Fruit fly (Drosophila melanogaster) whole organism, prepupa: ENCODE measurements around the gene CG34268.

Experiments
- Blimp-1 ChIP-seq: fragments of 200-800 bp; sonication (Bioruptor generic); optimal IDR thresholded peaks from 3 replicates; lab custom pipeline; 2017; ENCODE audit warnings: missing biosample characterization, missing genetic modification characterization, mild to moderate bottlenecking, moderate library complexity, missing genetic modification reagents
- CG10631 ChIP-seq: fragments of 200-800 bp; sonication (Bioruptor generic); optimal IDR thresholded peaks from 2 replicates; lab custom pipeline; 2016; ENCODE audit warnings: missing biosample characterization, missing genetic modification characterization
- CG10669 ChIP-seq: fragments of 200-800 bp; sonication (Bioruptor generic); optimal IDR thresholded peaks from 3 replicates; lab custom pipeline; 2018; ENCODE audit warnings: missing biosample characterization, mild to moderate bottlenecking, missing genetic modification characterization, moderate library complexity
- CG11902 ChIP-seq: fragments of 200-800 bp; sonication (Bioruptor generic); optimal IDR thresholded peaks from 3 replicates; lab custom pipeline; 2016; ENCODE audit warnings: missing biosample characterization, missing genetic modification characterization
- CG15336 ChIP-seq: fragments of 200-800 bp; sonication (Bioruptor generic); IDR thresholded peaks from 2 replicates; pipeline ENCODE4 v1.3.6; 2022; ENCODE audit warnings: missing biosample characterization, missing genetic modification characterization
- CG1621 ChIP-seq: fragments of 200-800 bp; sonication (Bioruptor generic); optimal IDR thresholded peaks from 3 replicates; lab custom pipeline; 2018; ENCODE audit warnings: missing biosample characterization, mild to moderate bottlenecking, missing genetic modification characterization
- CG16779 ChIP-seq: fragments of 200-800 bp; sonication (Bioruptor generic); optimal IDR thresholded peaks from 3 replicates; lab custom pipeline; 2017; ENCODE audit warnings: missing biosample characterization, mild to moderate bottlenecking, missing genetic modification characterization
- CG3032 ChIP-seq: fragments of 200-800 bp; optimal IDR thresholded peaks from 2 replicates; lab custom pipeline; 2019; ENCODE audit warnings: missing biosample characterization, mild to moderate bottlenecking, missing genetic modification characterization, moderate library complexity
- CG32006 ChIP-seq: fragments of 200-800 bp; sonication (Bioruptor generic); optimal IDR thresholded peaks from 3 replicates; lab custom pipeline; 2017; ENCODE audit warnings: missing biosample characterization, mild to moderate bottlenecking, missing genetic modification characterization
- CG34406 ChIP-seq: fragments of 200-800 bp; sonication (Bioruptor generic); optimal IDR thresholded peaks from 3 replicates; lab custom pipeline; 2016; ENCODE audit warnings: missing biosample characterization, missing genetic modification characterization
- CG3919 ChIP-seq: fragments of 200-800 bp; sonication (Bioruptor generic); optimal IDR thresholded peaks from 3 replicates; lab custom pipeline; 2016; ENCODE audit warnings: missing biosample characterization, missing genetic modification characterization
- CG6163 ChIP-seq: fragments of 200-800 bp; sonication (Bioruptor generic); IDR thresholded peaks from 3 replicates; pipeline ENCODE4 v1.3.6; 2022; ENCODE audit warnings: missing biosample characterization, missing genetic modification characterization
- CG6276 ChIP-seq: fragments of 200-800 bp; sonication (Bioruptor generic); optimal IDR thresholded peaks from 2 replicates; lab custom pipeline; 2017; ENCODE audit warnings: missing biosample characterization, mild to moderate bottlenecking, missing genetic modification characterization
- CG6808 ChIP-seq: fragments of 200-800 bp; sonication (Bioruptor generic); optimal IDR thresholded peaks from 3 replicates; lab custom pipeline; 2017; ENCODE audit warnings: missing biosample characterization, missing genetic modification characterization, mild to moderate bottlenecking, moderate library complexity, missing genetic modification reagents
- CG7368 ChIP-seq: fragments of 200-800 bp; sonication (Bioruptor generic); optimal IDR thresholded peaks from 3 replicates; lab custom pipeline; 2016; ENCODE audit warnings: missing biosample characterization, missing genetic modification characterization
- CG8119 ChIP-seq: fragments of 200-800 bp; sonication (Bioruptor generic); IDR thresholded peaks from 3 replicates; pipeline ENCODE4 v1.3.6; 2022; ENCODE audit warnings: missing biosample characterization, missing genetic modification characterization
- CG8319 ChIP-seq: fragments of 200-800 bp; sonication (Bioruptor generic); optimal IDR thresholded peaks from 3 replicates; lab custom pipeline; 2016; ENCODE audit warnings: missing biosample characterization, missing genetic modification characterization
- CG8632 ChIP-seq: fragments of 200-800 bp; sonication (Bioruptor generic); optimal IDR thresholded peaks from 3 replicates; lab custom pipeline; 2016; ENCODE audit warnings: missing biosample characterization, missing genetic modification characterization
- CG9139 ChIP-seq: fragments of 200-800 bp; sonication (Bioruptor generic); optimal IDR thresholded peaks from 3 replicates; lab custom pipeline; 2017; ENCODE audit warnings: missing biosample characterization, mild to moderate bottlenecking, missing genetic modification characterization
- Eip78C ChIP-seq: fragments of 200-800 bp; sonication (Bioruptor generic); peaks from one replicate; lab custom pipeline; 2016; ENCODE audit warnings: missing biosample characterization, missing genetic modification characterization
- Eip93F ChIP-seq: fragments of 200-800 bp; sonication (Bioruptor generic); optimal IDR thresholded peaks from 2 replicates; lab custom pipeline; 2016; ENCODE audit warnings: missing biosample characterization, mild to moderate bottlenecking, missing genetic modification characterization
- Ets21C ChIP-seq: fragments of 200-800 bp; sonication (Bioruptor generic); optimal IDR thresholded peaks from 3 replicates; lab custom pipeline; 2016; ENCODE audit warnings: missing biosample characterization, missing genetic modification characterization
- Ets96B ChIP-seq: fragments of 200-800 bp; optimal IDR thresholded peaks from 2 replicates; lab custom pipeline; 2019; ENCODE audit warnings: missing biosample characterization, mild to moderate bottlenecking, missing genetic modification characterization, moderate library complexity
- Gug ChIP-seq: fragments of 200-800 bp; sonication (Bioruptor generic); IDR thresholded peaks from 2 replicates; pipeline ENCODE4 v1.3.6; 2022; ENCODE audit warnings: missing biosample characterization, missing genetic modification characterization
- Hr38 ChIP-seq: sonication (Bioruptor generic); optimal IDR thresholded peaks from 2 replicates; lab custom pipeline; 2016; ENCODE audit warnings: missing biosample characterization, missing genetic modification characterization
- Hr39 ChIP-seq: fragments of 200-800 bp; sonication (Bioruptor generic); optimal IDR thresholded peaks from 2 replicates; lab custom pipeline; 2016; ENCODE audit warnings: missing biosample characterization, missing genetic modification characterization
- Hr4 ChIP-seq: fragments of 200-800 bp; sonication (Bioruptor generic); optimal IDR thresholded peaks from 3 replicates; lab custom pipeline; 2016; ENCODE audit warnings: missing biosample characterization, missing genetic modification characterization
- Lpt ChIP-seq: fragments of 200-800 bp; sonication (Bioruptor generic); optimal IDR thresholded peaks from 3 replicates; lab custom pipeline; 2016; ENCODE audit warnings: missing biosample characterization, missing genetic modification characterization
- Met ChIP-seq: fragments of 200-800 bp; sonication (Bioruptor generic); optimal IDR thresholded peaks from 3 replicates; lab custom pipeline; 2016; ENCODE audit warnings: missing biosample characterization, missing genetic modification characterization
- OdsH ChIP-seq: fragments of 200-800 bp; sonication (Bioruptor generic); optimal IDR thresholded peaks from 3 replicates; lab custom pipeline; 2016; ENCODE audit warnings: missing biosample characterization, missing genetic modification characterization
- Smox ChIP-seq: fragments of 200-800 bp; sonication (Bioruptor generic); optimal IDR thresholded peaks from 3 replicates; lab custom pipeline; 2016; ENCODE audit warnings: missing biosample characterization, missing genetic modification characterization
- Sox102F ChIP-seq: fragments of 200-800 bp; sonication (Bioruptor generic); optimal IDR thresholded peaks from 2 replicates; lab custom pipeline; 2016; ENCODE audit warnings: missing biosample characterization, mild to moderate bottlenecking, missing genetic modification characterization
- Sox14 ChIP-seq: fragments of 200-800 bp; sonication (Bioruptor generic); optimal IDR thresholded peaks from 3 replicates; lab custom pipeline; 2016; ENCODE audit warnings: missing biosample characterization, missing genetic modification characterization
- achi ChIP-seq: fragments of 200-800 bp; sonication (Bioruptor generic); optimal IDR thresholded peaks from 3 replicates; lab custom pipeline; 2016; ENCODE audit warnings: missing biosample characterization, missing genetic modification characterization
- acj6 ChIP-seq: fragments of 200-800 bp; sonication (Bioruptor generic); optimal IDR thresholded peaks from 3 replicates; lab custom pipeline; 2016; ENCODE audit warnings: missing biosample characterization, missing genetic modification characterization
- dac ChIP-seq: fragments of 200-800 bp; sonication (Bioruptor generic); optimal IDR thresholded peaks from 2 replicates; lab custom pipeline; 2017; ENCODE audit warnings: missing biosample characterization, mild to moderate bottlenecking, missing genetic modification characterization
- dsx ChIP-seq: fragments of 200-800 bp; optimal IDR thresholded peaks from 3 replicates; lab custom pipeline; 2019; ENCODE audit warnings: missing biosample characterization, mild to moderate bottlenecking, missing genetic modification characterization, moderate library complexity; ENCODE audit not compliant: poor library complexity, severe bottlenecking
- esn ChIP-seq: fragments of 200-800 bp; sonication (Bioruptor generic); optimal IDR thresholded peaks from 2 replicates; lab custom pipeline; 2016; ENCODE audit warnings: missing biosample characterization, mild to moderate bottlenecking, missing genetic modification characterization, moderate library complexity
- fd59A ChIP-seq: fragments of 200-800 bp; sonication (Bioruptor generic); optimal IDR thresholded peaks from 2 replicates; lab custom pipeline; 2017; ENCODE audit warnings: missing biosample characterization, mild to moderate bottlenecking, missing genetic modification characterization, missing genetic modification reagents
- fkh ChIP-seq: fragments of 200-800 bp; sonication (Bioruptor generic); optimal IDR thresholded peaks from 3 replicates; lab custom pipeline; 2017; ENCODE audit warnings: missing biosample characterization, mild to moderate bottlenecking, missing genetic modification characterization, moderate library complexity
- lz ChIP-seq: fragments of 200-800 bp; sonication (Bioruptor generic); optimal IDR thresholded peaks from 3 replicates; lab custom pipeline; 2016; ENCODE audit warnings: missing biosample characterization, missing genetic modification characterization
- pdm3 ChIP-seq: fragments of 200-800 bp; sonication (Bioruptor generic); optimal IDR thresholded peaks from 3 replicates; lab custom pipeline; 2016; ENCODE audit warnings: missing biosample characterization, missing genetic modification characterization
- salr ChIP-seq, 2 experiments: fragments of 200-800 bp; sonication (Bioruptor generic); optimal IDR thresholded peaks; 3 replicates each; lab custom pipeline; 2016 to 2018; ENCODE audit warnings: missing biosample characterization in 2 of 2, missing genetic modification characterization in 2 of 2, mild to moderate bottlenecking in 1 of 2
- spab ChIP-seq: fragments of 200-800 bp; sonication (Bioruptor generic); optimal IDR thresholded peaks from 2 replicates; lab custom pipeline; 2017; ENCODE audit warnings: missing biosample characterization, mild to moderate bottlenecking, missing genetic modification characterization, missing genetic modification reagents
- ss ChIP-seq, 2 experiments: fragments of 200-800 bp; sonication (Bioruptor generic); optimal IDR thresholded peaks; 2 replicates in 1 of 2; 3 replicates in 1 of 2; lab custom pipeline; 2017 to 2018; ENCODE audit warnings: mild to moderate bottlenecking in 2 of 2, missing biosample characterization in 2 of 2, missing genetic modification characterization in 2 of 2, moderate library complexity in 1 of 2
- svp ChIP-seq: fragments of 200-800 bp; sonication (Bioruptor generic); peaks from one replicate; lab custom pipeline; 2016; ENCODE audit warnings: missing biosample characterization, missing genetic modification characterization
- topi ChIP-seq: fragments of 200-800 bp; sonication (Bioruptor generic); optimal IDR thresholded peaks from 3 replicates; lab custom pipeline; 2016; ENCODE audit warnings: missing biosample characterization, missing genetic modification characterization

CG34268 gene

DNA sequence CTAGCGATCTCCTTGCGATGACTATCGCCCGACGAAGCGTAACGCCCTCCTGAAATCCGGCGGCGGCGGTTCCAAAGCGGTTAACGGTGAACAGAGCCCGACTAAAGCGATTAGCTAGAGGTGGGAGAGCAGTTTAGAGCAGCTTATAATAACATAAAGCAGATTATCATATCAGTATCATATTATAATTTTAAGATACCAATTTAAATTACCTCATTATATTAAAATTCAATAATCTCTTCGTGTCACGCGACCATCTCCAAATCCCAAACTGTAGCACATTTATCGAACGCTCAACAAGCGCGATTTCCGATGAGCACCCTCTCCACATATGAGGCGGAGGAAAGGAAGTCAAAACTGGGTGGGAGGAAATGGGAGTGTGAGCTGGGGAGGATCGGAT, 33.0 kb downstream of the CG34268 start (continued):
- TF ChIP-seq topi (GFP tag; lab: Kevin White, UChicago), result no peak
- TF ChIP-seq CG32006, result peak; percentile 56
- TF ChIP-seq Sox102F (GFP tag; lab: Kevin White, UChicago), result no peak
- no peak for TF ChIP-seq ss (GFP tag; optimal IDR thresholded peaks at IDR 0.05; lab: Kevin White, UChicago)
- no peak for TF ChIP-seq svp
- TF ChIP-seq CG34406, result no peak
- no peak for TF ChIP-seq Eip93F (GFP tag; lab: Kevin White, UChicago)
- peak; percentile 29 for TF ChIP-seq CG6276
- TF ChIP-seq Met (GFP tag; lab: Kevin White, UChicago), result peak; percentile 28
- TF ChIP-seq Hr4, result peak; percentile 59
- no peak for TF ChIP-seq fd59A (GFP tag; lab: Kevin White, UChicago)
- TF ChIP-seq CG8632 (GFP tag; lab: Kevin White, UChicago), result no peak
- no peak for TF ChIP-seq Blimp-1
- peak; percentile 66 for TF ChIP-seq CG15336 (GFP tag; lab: Robert Waterston, UW)

DNA sequence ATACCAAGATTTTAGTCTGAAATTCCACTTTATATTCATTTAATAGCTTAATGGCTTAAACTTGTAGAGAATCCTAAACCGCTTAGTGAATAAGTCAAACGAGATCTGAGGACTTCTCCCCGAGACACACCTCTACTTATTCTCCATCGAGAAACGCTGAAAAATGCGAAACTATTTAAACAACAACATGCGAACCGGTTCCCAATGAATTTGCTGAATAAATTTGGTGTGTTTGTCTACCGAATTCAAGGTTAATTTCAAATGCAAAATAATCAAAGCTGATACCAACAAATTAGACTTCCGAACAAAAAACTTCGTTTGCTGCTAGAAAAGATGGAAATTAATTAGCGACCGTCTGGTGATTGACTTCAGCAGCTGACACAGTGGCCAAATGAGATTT, 35.3 kb downstream of the CG34268 start:
- TF ChIP-seq spab (GFP tag; lab: Kevin White, UChicago) (no peak), ss (GFP tag; optimal IDR thresholded peaks at IDR 0.05; lab: Kevin White, UChicago) (no peak), CG8319 (GFP tag; lab: Kevin White, UChicago) (no peak), CG8632 (GFP tag; lab: Kevin White, UChicago) (no peak), CG16779 (tag; lab: Kevin White, UChicago) (no peak), fkh (GFP tag; lab: Kevin White, UChicago) (no peak)

DNA sequence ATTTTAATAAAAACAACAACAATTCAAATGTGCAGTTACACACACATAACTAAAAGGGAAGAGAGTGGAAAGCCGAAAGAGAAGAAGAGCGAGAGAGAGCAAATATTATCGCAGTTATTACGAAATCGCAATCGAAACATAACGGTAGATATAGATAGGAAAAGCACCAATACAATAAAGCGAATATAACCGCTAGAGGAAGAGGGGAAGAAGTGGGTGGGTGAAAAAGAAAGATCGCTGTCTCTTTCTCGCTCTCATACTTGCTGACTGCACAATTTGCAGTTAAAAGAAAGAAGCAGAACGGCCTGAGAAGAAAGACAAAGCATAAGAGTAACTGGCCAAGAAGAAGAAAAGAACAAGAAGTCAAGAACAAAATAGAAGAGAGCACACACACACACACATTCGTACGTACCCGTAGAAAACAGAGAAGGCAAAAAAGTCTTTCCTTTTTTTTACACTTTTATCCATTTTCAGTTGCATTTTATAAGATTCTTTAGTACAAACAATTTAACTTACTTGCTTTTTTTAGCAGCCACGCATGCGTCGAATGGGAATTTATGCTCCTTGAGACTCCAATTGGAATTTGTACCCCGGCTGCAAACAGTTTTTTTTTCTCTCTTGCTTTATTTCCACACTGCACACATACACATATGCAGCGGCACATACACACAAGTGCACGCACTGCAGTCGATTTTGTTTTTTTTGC, 38.8 kb downstream of the CG34268 start:
- no peak for TF ChIP-seq CG3032 (tag; lab: Kevin White, UChicago)
- TF ChIP-seq Sox14 (GFP tag; lab: Kevin White, UChicago), result peak; percentile 58
- TF ChIP-seq CG1621 (tag; lab: Kevin White, UChicago), result peak; percentile 51
- no peak for TF ChIP-seq CG3919
- no peak for TF ChIP-seq achi (GFP tag; lab: Kevin White, UChicago)
- no peak for TF ChIP-seq fkh (GFP tag; lab: Kevin White, UChicago)
- no peak for TF ChIP-seq Hr38
- no peak for TF ChIP-seq CG7368 (GFP tag; lab: Kevin White, UChicago)
- TF ChIP-seq Hr39 (GFP tag; lab: Kevin White, UChicago), result no peak
- peak; percentile 57 for TF ChIP-seq CG8119 (GFP tag; lab: Robert Waterston, UW)
- TF ChIP-seq acj6, result no peak
- TF ChIP-seq CG6808 (GFP tag; lab: Kevin White, UChicago), result peak; percentile 89
- no peak for TF ChIP-seq Hr4
- TF ChIP-seq Ets21C (GFP tag; lab: Kevin White, UChicago), result no peak
- no peak for TF ChIP-seq esn (GFP tag; lab: Kevin White, UChicago)
- TF ChIP-seq salr (GFP tag; optimal IDR thresholded peaks at IDR 0.05; lab: Kevin White, UChicago), result peak in 1 of 2 experiments; percentile 33
- TF ChIP-seq CG10631 (GFP tag; lab: Kevin White, UChicago), result no peak
- TF ChIP-seq dac (GFP tag; lab: Kevin White, UChicago), result no peak
- no peak for TF ChIP-seq OdsH
- TF ChIP-seq spab (GFP tag; lab: Kevin White, UChicago), result peak; percentile 53
- TF ChIP-seq lz (GFP tag; lab: Kevin White, UChicago), result no peak
- no peak for TF ChIP-seq CG8632 (GFP tag; lab: Kevin White, UChicago)
- peak; percentile 22 for TF ChIP-seq Ets96B (tag; lab: Kevin White, UChicago)
- no peak for TF ChIP-seq dsx (GFP tag; lab: Kevin White, UChicago)
- TF ChIP-seq CG32006, result peak; percentile 15
- TF ChIP-seq Gug, result no peak
- TF ChIP-seq Met (GFP tag; lab: Kevin White, UChicago), result no peak
- TF ChIP-seq Lpt (GFP tag; lab: Kevin White, UChicago), result peak; percentile 22
- TF ChIP-seq CG10669 (GFP tag; lab: Kevin White, UChicago), result peak; percentile 43
- TF ChIP-seq CG6163 (GFP tag; lab: Robert Waterston, UW), result peak; percentile 49; the same call in 2 of the 3 replicates
- no peak for TF ChIP-seq CG11902 (GFP tag; lab: Kevin White, UChicago)
- peak; percentile 79 for TF ChIP-seq CG9139 (GFP tag; lab: Kevin White, UChicago)
- no peak for TF ChIP-seq Smox (GFP tag; lab: Kevin White, UChicago)
- TF ChIP-seq Eip78C (GFP tag; lab: Kevin White, UChicago), result peak; percentile 88
- no peak for TF ChIP-seq pdm3 (GFP tag; lab: Kevin White, UChicago)
